Worm (Caenorhabditis elegans) whole organism, early embryonic: ENCODE data around the gene C03F11.4.

Source experiments
- B0310.2 ChIP-seq: sonication (generic microtip); optimal IDR thresholded peaks from 2 replicates; lab custom pipeline; 2016; ENCODE audit warnings: mild to moderate bottlenecking, missing genetic modification characterization, missing compliant biosample characterization
- F13C5.2 ChIP-seq: sonication (generic microtip); optimal IDR thresholded peaks from 2 replicates; lab custom pipeline; 2017; ENCODE audit warnings: mild to moderate bottlenecking, missing genetic modification characterization, inconsistent platforms, missing compliant biosample characterization
- aly-1 ChIP-seq: sonication (generic microtip); optimal IDR thresholded peaks from 2 replicates; lab custom pipeline; 2016; ENCODE audit warnings: missing genetic modification characterization, missing compliant biosample characterization
- ama-1 ChIP-seq: fragments of 150-350 bp; optimal IDR thresholded peaks from 2 replicates; lab custom pipeline; 2014
- ceh-13 ChIP-seq: fragments of 200-800 bp; sonication (Bioruptor generic); optimal IDR thresholded peaks from 2 replicates; lab custom pipeline; 2018; ENCODE audit warnings: mild to moderate bottlenecking, missing genetic modification characterization, missing compliant biosample characterization
- ceh-36 ChIP-seq: sonication (generic microtip); optimal IDR thresholded peaks from 2 replicates; lab custom pipeline; 2016; ENCODE audit warnings: missing genetic modification characterization, inconsistent platforms, missing compliant biosample characterization
- ets-7 ChIP-seq: sonication (generic microtip); optimal IDR thresholded peaks from 2 replicates; lab custom pipeline; 2016; ENCODE audit warnings: missing genotype, missing genetic modification characterization, missing compliant biosample characterization
- flt-1 ChIP-seq: fragments of 200-800 bp; sonication (Bioruptor generic); IDR thresholded peaks from 2 replicates; pipeline ENCODE4 v1.3.6; 2022; ENCODE audit warnings: missing genetic modification characterization, missing compliant biosample characterization
- hmbx-1 ChIP-seq: sonication (generic microtip); optimal IDR thresholded peaks from 2 replicates; lab custom pipeline; 2016; ENCODE audit warnings: mild to moderate bottlenecking, missing genetic modification characterization, missing compliant biosample characterization
- hmg-4 ChIP-seq: fragments of 200-800 bp; sonication (Bioruptor generic); optimal IDR thresholded peaks from 2 replicates; lab custom pipeline; 2018; ENCODE audit warnings: mild to moderate bottlenecking, missing genetic modification characterization, missing compliant biosample characterization
- hnd-1 ChIP-seq: sonication (generic microtip); optimal IDR thresholded peaks from 2 replicates; lab custom pipeline; 2016; ENCODE audit warnings: missing genetic modification characterization, missing compliant biosample characterization
- pes-1 ChIP-seq: fragments of 200-800 bp; sonication (Bioruptor generic); IDR thresholded peaks from 2 replicates; pipeline ENCODE4 v1.3.6; 2022; ENCODE audit warnings: missing genetic modification reagents, missing genetic modification characterization, missing compliant biosample characterization
- scrt-1 ChIP-seq: fragments of 200-800 bp; sonication (Bioruptor generic); IDR thresholded peaks from 2 replicates; pipeline ENCODE4 v1.3.6; 2022; ENCODE audit warnings: missing genetic modification characterization, missing compliant biosample characterization
- sea-1 ChIP-seq: fragments of 200-800 bp; sonication (Bioruptor generic); conservative IDR thresholded peaks from 2 replicates; pipeline ENCODE4 v1.3.6; 2022; ENCODE audit warnings: missing genetic modification characterization, missing compliant biosample characterization
- tbx-11 ChIP-seq: fragments of 200-800 bp; sonication (Bioruptor generic); IDR thresholded peaks from 2 replicates; pipeline ENCODE4 v1.3.6; 2022; ENCODE audit warnings: missing genetic modification characterization, missing compliant biosample characterization
- tbx-37 ChIP-seq: fragments of 200-800 bp; sonication (Bioruptor generic); conservative IDR thresholded peaks from 2 replicates; pipeline ENCODE4 v1.3.6; 2022; ENCODE audit warnings: missing genetic modification reagents, missing genetic modification characterization, missing compliant biosample characterization
- tra-4 ChIP-seq: sonication (generic microtip); optimal IDR thresholded peaks from 2 replicates; lab custom pipeline; 2017; ENCODE audit warnings: missing genetic modification characterization, missing compliant biosample characterization

Gene C03F11.4

ce11 chrX:5433912-5434311 lies 27.7 kb upstream of the C03F11.4 start:
- no peak for TF ChIP-seq flt-1 (GFP tag; lab: Robert Waterston, UW)
- TF ChIP-seq ceh-13 (GFP tag; lab: Kevin White, UChicago): no peak
- TF ChIP-seq F13C5.2 (tag; lab: Kevin White, UChicago): no peak
- TF ChIP-seq pes-1 (GFP tag; lab: Robert Waterston, UW): no peak
- TF ChIP-seq scrt-1: no peak
- TF ChIP-seq hmg-4 (GFP tag; lab: Kevin White, UChicago): no peak

- TF ChIP-seq hmbx-1 (tag; lab: Kevin White, UChicago): no peak
- TF ChIP-seq tbx-11 (GFP tag; lab: Robert Waterston, UW): peak; percentile 75
- no peak for TF ChIP-seq ama-1 (lab: Kevin White, UChicago)
- no peak for TF ChIP-seq aly-1
- peak; percentile 35 for TF ChIP-seq ceh-36 (tag; lab: Kevin White, UChicago)
- TF ChIP-seq scrt-1: 0 out of 2 replicates have a peak, but pooled peaks have one; percentile 41
- TF ChIP-seq pes-1 (GFP tag; lab: Robert Waterston, UW): no peak
- TF ChIP-seq ets-7 (tag; lab: Kevin White, UChicago): no peak
- TF ChIP-seq hnd-1 (tag; lab: Kevin White, UChicago): no peak
- TF ChIP-seq tra-4 (tag; lab: Kevin White, UChicago): no peak
- TF ChIP-seq ceh-13 (GFP tag; lab: Kevin White, UChicago): peak; percentile 36
- TF ChIP-seq flt-1 (GFP tag; lab: Robert Waterston, UW): peak; percentile 67
- peak; percentile 68; the same call in 1 of the 2 replicates for TF ChIP-seq tbx-37 (GFP tag; lab: Robert Waterston, UW)
- TF ChIP-seq F13C5.2 (tag; lab: Kevin White, UChicago): peak; percentile 97
- no peak for TF ChIP-seq B0310.2 (tag; lab: Kevin White, UChicago)
- TF ChIP-seq hmg-4 (GFP tag; lab: Kevin White, UChicago): peak; percentile 93
- 0 out of 2 replicates have a peak, but pooled peaks have one; percentile 40 for TF ChIP-seq sea-1
Measured at ce11 chrX:5429335-5429734, 23.1 kb upstream of the C03F11.4 start.

- TF ChIP-seq sea-1 (no peak), F13C5.2 (tag; lab: Kevin White, UChicago) (no peak), tra-4 (tag; lab: Kevin White, UChicago) (no peak), tbx-11 (GFP tag; lab: Robert Waterston, UW) (no peak), aly-1 (no peak), flt-1 (GFP tag; lab: Robert Waterston, UW) (no peak), hmg-4 (GFP tag; lab: Kevin White, UChicago) (no peak), ets-7 (tag; lab: Kevin White, UChicago) (no peak), B0310.2 (tag; lab: Kevin White, UChicago) (no peak), hnd-1 (tag; lab: Kevin White, UChicago) (no peak), ceh-13 (GFP tag; lab: Kevin White, UChicago) (no peak), ceh-36 (tag; lab: Kevin White, UChicago) (no peak), ama-1 (lab: Kevin White, UChicago) (no peak), pes-1 (GFP tag; lab: Robert Waterston, UW) (no peak), hmbx-1 (tag; lab: Kevin White, UChicago) (no peak), tbx-37 (GFP tag; lab: Robert Waterston, UW) (no peak)
Measured at ce11 chrX:5414250-5414649, 8.0 kb upstream of the C03F11.4 start, which contains the start of gene C41A3.2. TSS of gene C41A3.2 (minus strand) at chrX:5414350.

ce11 chrX:5413510-5413909 lies 7.3 kb upstream of the C03F11.4 start, which contains the start of gene pks-1:
TSS of gene pks-1 (plus strand) at chrX:5413810.
- TF ChIP-seq sea-1: no peak
- TF ChIP-seq ceh-13 (GFP tag; lab: Kevin White, UChicago): no peak
- TF ChIP-seq aly-1: no peak
- TF ChIP-seq hmg-4 (GFP tag; lab: Kevin White, UChicago): no peak
- TF ChIP-seq tra-4 (tag; lab: Kevin White, UChicago): no peak
- TF ChIP-seq tbx-37 (GFP tag; lab: Robert Waterston, UW): no peak
- no peak for TF ChIP-seq ets-7 (tag; lab: Kevin White, UChicago)
- TF ChIP-seq ceh-36 (tag; lab: Kevin White, UChicago): no peak
- TF ChIP-seq hnd-1 (tag; lab: Kevin White, UChicago): no peak
- TF ChIP-seq B0310.2 (tag; lab: Kevin White, UChicago): no peak
- TF ChIP-seq flt-1 (GFP tag; lab: Robert Waterston, UW): no peak
- TF ChIP-seq hmbx-1 (tag; lab: Kevin White, UChicago): no peak
- TF ChIP-seq F13C5.2 (tag; lab: Kevin White, UChicago): no peak
- no peak for TF ChIP-seq scrt-1
- TF ChIP-seq pes-1 (GFP tag; lab: Robert Waterston, UW): no peak
- no peak for TF ChIP-seq ama-1 (lab: Kevin White, UChicago)

- peak; percentile 69 for TF ChIP-seq tbx-37 (GFP tag; lab: Robert Waterston, UW)
- TF ChIP-seq tra-4 (tag; lab: Kevin White, UChicago): no peak
- peak; percentile 42 for TF ChIP-seq B0310.2 (tag; lab: Kevin White, UChicago)
- peak; percentile 79 for TF ChIP-seq tbx-11 (GFP tag; lab: Robert Waterston, UW)
- TF ChIP-seq ceh-36 (tag; lab: Kevin White, UChicago): peak; percentile 43
- peak; percentile 31 for TF ChIP-seq aly-1
- peak; percentile 63 for TF ChIP-seq flt-1 (GFP tag; lab: Robert Waterston, UW)
- no peak for TF ChIP-seq sea-1
- TF ChIP-seq hnd-1 (tag; lab: Kevin White, UChicago): peak; percentile 41
- peak; percentile 38 for TF ChIP-seq ceh-13 (GFP tag; lab: Kevin White, UChicago)
- peak; percentile 80 for TF ChIP-seq scrt-1
- no peak; the same call in 1 of the 2 replicates for TF ChIP-seq pes-1 (GFP tag; lab: Robert Waterston, UW)
- TF ChIP-seq hmbx-1 (tag; lab: Kevin White, UChicago): no peak
- TF ChIP-seq hmg-4 (GFP tag; lab: Kevin White, UChicago): peak; percentile 65
- TF ChIP-seq ama-1 (lab: Kevin White, UChicago): no peak
- TF ChIP-seq ets-7 (tag; lab: Kevin White, UChicago): no peak
- peak; percentile 51 for TF ChIP-seq F13C5.2 (tag; lab: Kevin White, UChicago)
Measured at ce11 chrX:5407271-5407670, 1.0 kb upstream of the C03F11.4 start.

ce11 chrX:5400524-5400923 lies 5.7 kb downstream of the C03F11.4 start, which contains the start of gene scav-1:
TSS of gene scav-1 (minus strand) at chrX:5400584.
- TF ChIP-seq sea-1: no peak
- TF ChIP-seq hnd-1 (tag; lab: Kevin White, UChicago): no peak
- TF ChIP-seq aly-1: no peak
- TF ChIP-seq tbx-37 (GFP tag; lab: Robert Waterston, UW): no peak
- no peak for TF ChIP-seq ets-7 (tag; lab: Kevin White, UChicago)
- TF ChIP-seq tra-4 (tag; lab: Kevin White, UChicago): no peak
- TF ChIP-seq hmbx-1 (tag; lab: Kevin White, UChicago): no peak
- TF ChIP-seq ceh-36 (tag; lab: Kevin White, UChicago): no peak
- no peak for TF ChIP-seq ceh-13 (GFP tag; lab: Kevin White, UChicago)
- TF ChIP-seq flt-1 (GFP tag; lab: Robert Waterston, UW): no peak
